Worm (Caenorhabditis elegans) whole organism, dauer: ENCODE data around the gene Y39A1A.16.

ENCODE experiments used
- unc-62 ChIP-seq: sonication (generic microtip); optimal IDR thresholded peaks from 2 replicates; lab custom pipeline; 2017; ENCODE audit warnings: missing biosample characterization, missing genetic modification reagents, missing genetic modification characterization

Gene Y39A1A.16

DNA sequence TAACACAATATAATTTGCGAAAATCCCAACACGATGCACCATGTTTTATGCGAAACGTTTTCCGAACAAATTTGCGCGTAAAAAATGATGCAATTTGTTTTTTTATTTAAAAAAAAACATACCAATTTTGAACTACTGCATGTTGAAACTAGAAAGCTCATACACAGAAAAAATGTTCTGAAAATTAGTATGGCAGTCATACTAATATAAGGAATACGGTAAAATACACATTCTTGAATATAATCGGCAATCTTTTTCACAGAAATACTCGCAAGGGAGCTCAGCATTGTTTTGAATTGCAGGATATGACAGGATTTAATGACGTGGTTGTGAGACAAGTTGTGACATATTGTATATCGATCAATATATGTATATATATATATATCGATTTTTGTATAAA, at the start of gene Y39A1A.16:
Gene Y39A1A.16 (plus strand): TSS at position 301 of the 400 bp plus-strand sequence.
- no peak for TF ChIP-seq unc-62 (GFP tag; lab: Kevin White, UChicago)

ce11 chrIII:10629795-10630194, 49.3 kb upstream of the Y39A1A.16 start:
- no peak for TF ChIP-seq unc-62 (GFP tag; lab: Kevin White, UChicago)

DNA sequence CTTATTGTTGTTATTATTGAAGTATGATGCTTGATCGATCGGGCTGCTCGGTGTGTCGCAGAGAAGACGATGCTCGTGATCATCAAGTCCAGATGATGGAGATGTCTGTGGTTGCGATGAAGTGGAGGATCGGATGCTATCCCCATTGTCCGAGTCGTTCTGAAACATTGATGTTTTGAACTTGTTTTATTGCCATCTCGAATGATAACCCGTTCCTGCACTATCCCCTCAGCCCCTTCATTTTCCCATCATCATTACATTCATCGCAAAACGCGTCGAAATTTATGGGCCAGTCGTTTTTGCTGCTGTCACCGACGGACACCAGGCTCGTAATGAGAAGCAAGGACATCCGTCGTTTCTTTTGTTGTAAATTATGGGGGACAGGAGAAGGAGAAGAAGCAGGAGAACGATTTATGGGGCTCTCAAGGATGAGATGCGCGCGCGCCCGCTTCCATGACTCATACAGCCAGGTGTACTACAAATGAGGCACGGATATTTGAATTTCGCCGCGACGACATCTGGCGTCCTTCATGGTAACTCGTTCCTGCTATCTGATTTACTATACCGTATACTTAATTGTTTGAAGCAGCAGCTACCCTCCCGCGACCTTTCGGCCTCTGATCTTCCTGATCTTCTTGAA, 47.1 kb upstream of the Y39A1A.16 start:
- no peak for TF ChIP-seq unc-62 (GFP tag; lab: Kevin White, UChicago)

DNA sequence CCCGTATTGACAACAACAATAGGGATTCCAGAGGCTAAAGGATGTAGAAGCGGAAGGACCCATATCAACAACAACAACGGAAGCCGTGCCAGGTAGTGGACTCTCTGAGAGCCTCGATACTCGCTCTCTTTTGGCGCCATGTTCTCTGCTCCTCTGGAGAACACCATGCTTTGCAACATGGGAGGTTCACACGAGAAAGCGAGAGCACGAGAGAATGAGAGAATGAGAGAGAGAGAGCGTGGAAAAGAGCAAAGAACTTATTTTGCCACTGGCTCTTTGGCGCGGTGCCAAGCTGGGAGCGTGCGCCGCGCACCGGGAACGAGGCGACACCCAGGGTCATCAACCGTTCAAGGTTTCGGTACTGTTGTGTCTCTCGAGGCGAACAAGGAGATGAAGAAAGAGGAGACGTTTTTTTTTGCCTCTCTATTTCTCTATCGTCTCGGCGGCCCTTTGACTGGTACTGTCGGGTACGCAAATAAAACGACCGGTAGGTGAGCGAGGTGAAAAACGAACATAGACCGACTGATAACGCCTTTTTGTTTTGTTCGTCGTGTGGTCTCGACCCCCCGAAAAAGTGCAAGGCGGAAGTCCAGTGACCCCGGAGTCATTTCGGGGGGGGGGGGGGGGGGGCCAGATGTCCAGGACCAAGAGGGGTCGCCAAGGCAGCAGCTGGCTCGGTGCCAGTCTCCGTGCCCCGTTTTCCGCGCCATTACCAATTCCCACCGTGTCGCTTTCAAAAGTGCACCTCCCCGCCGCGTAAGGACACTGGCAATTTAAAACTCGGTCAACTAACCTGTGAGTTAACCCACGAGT, 46.3 kb upstream of the Y39A1A.16 start, which contains the start of gene Y39A1A.10:
Gene Y39A1A.10 (plus strand): TSS at position 139 of the 813 bp plus-strand sequence.
- no peak for TF ChIP-seq unc-62 (GFP tag; lab: Kevin White, UChicago)

ce11 chrIII:10633403-10633674, 45.7 kb upstream of the Y39A1A.16 start, which contains the start of gene Y39A1A.9:
Gene Y39A1A.9, minus strand, starts transcription at chrIII:10633501.
- no peak for TF ChIP-seq unc-62 (GFP tag; lab: Kevin White, UChicago)

- TF ChIP-seq unc-62 (GFP tag; lab: Kevin White, UChicago): no peak
These were observed 45.0 kb upstream of the Y39A1A.16 start for ce11 chrIII:10634034-10634433.

- TF ChIP-seq unc-62 (GFP tag; lab: Kevin White, UChicago): no peak
These were observed 44.5 kb upstream of the Y39A1A.16 start for ce11 chrIII:10634576-10634975.

ce11 chrIII:10636493-10637031, 42.5 kb upstream of the Y39A1A.16 start:
- TF ChIP-seq unc-62 (GFP tag; lab: Kevin White, UChicago): no peak

ce11 chrIII:10637933-10638332, 41.1 kb upstream of the Y39A1A.16 start:
- TF ChIP-seq unc-62 (GFP tag; lab: Kevin White, UChicago): no peak

DNA sequence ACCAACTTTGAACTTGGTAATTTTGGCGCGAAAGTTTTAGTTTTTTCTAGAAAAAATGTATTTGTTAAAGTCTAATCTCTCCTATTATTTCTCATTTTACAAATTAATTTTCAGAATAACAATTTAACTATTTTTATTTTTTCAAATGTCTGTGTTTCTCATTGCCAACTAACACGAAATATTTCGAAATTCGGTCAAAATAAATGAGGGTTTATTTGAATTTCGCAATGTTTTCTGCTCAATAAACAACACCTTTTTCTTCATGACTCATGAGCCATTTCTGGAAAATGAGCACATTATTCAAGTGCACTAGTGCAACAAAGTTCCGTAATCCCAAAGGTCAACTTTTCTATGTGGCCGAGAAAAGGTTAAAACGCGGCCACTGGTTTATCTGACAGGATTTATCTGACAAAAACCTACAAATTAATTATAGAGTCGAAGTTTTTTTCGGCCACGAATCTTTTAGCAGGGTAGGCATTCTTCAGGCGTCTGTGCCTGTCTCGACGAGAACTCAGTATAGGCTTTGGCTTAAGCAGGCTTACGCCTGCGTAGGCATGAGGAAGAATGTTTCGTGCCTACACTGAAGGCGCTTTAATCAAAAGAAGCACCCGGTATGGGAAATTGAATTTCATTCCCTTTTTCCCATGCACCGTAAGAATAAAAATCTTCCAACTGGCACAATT, 40.6 kb upstream of the Y39A1A.16 start, which contains the start of gene Y39A1A.27:
Gene Y39A1A.27 (plus strand): TSS at position 633 of the 683 bp plus-strand sequence.
- no peak for TF ChIP-seq unc-62 (GFP tag; lab: Kevin White, UChicago)

- no peak for TF ChIP-seq unc-62 (GFP tag; lab: Kevin White, UChicago)
These were observed 36.3 kb upstream of the Y39A1A.16 start, which contains the start of the genes dhs-11 and orc-1 for ce11 chrIII:10642781-10643180. Gene dhs-11, minus strand, starts transcription at chrIII:10642865. Gene orc-1, plus strand, starts transcription at chrIII:10643129.

- TF ChIP-seq unc-62 (GFP tag; lab: Kevin White, UChicago): no peak
These were observed 33.0 kb upstream of the Y39A1A.16 start, which contains the start of gene orc-4 for ce11 chrIII:10646094-10646493. Gene orc-4, plus strand, starts transcription at chrIII:10646170.

- TF ChIP-seq unc-62 (GFP tag; lab: Kevin White, UChicago): no peak
These were observed 29.9 kb upstream of the Y39A1A.16 start, which contains the start of gene emg-1 for ce11 chrIII:10649219-10649618. Gene emg-1, plus strand, starts transcription at chrIII:10649519.

DNA sequence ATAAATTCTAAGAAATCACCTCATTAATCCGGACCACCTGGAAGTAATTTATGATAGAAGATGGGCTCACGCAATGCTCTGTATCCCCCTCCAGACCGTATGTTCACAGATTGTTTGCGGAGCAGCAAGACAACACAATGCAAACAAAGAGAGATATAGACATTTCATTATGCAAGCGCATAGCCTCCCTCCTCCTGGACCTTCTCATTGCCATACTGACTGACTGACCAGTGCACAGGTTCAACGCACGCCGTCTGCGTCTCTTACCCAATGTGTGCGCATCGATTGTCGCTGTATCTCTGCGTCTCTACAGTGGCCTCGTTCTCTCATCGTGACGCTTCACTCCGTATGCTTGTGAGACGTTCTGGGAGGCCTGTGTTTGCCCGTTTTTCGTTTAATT, 27.4 kb upstream of the Y39A1A.16 start:
- no peak for TF ChIP-seq unc-62 (GFP tag; lab: Kevin White, UChicago)

- no peak for TF ChIP-seq unc-62 (GFP tag; lab: Kevin White, UChicago)
These were observed 26.2 kb upstream of the Y39A1A.16 start for ce11 chrIII:10652833-10653232.
